Worm (Caenorhabditis elegans) whole organism, L4 larva: Measurements from ENCODE around the gene sumv-2.

Experiments used
- lir-3 ChIP-seq: sonication (generic microtip); optimal IDR thresholded peaks from 2 replicates; lab custom pipeline; 2016; ENCODE audit warnings: mild to moderate bottlenecking, missing genetic modification characterization, missing compliant biosample characterization
- nhr-48 ChIP-seq: sonication (generic microtip); optimal IDR thresholded peaks from 2 replicates; lab custom pipeline; 2016; ENCODE audit warnings: mild to moderate bottlenecking, missing genetic modification characterization, missing compliant biosample characterization

DNA sequence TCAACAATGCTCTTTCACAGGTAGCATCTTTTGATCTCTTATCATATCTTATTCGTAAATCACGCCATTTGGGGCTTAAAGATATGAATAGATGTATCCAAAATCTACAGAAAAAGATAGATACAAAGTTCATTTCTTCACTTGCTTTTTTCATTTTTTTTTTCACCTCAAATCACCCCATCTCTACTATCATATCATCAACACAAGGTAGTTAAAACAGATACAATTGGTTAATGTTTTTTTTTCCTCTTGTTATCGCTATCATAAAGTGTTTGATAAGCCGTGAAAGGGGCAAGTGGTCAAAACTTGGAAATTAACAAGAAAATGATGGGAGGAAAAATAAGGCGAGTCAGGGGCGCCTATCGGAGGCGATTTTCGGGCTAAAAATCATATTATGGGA is 12.9 kb downstream of the sumv-2 start:
- TF ChIP-seq lir-3 (tag; lab: Kevin White, UChicago) (no peak), nhr-48 (tag; lab: Kevin White, UChicago) (no peak)
